Worm (Caenorhabditis elegans) whole organism, L2 larva: ENCODE results near the gene srv-34.

Experiments
- C34F6.9 ChIP-seq: fragments of 150-350 bp; optimal IDR thresholded peaks from 2 replicates; lab custom pipeline; 2014; ENCODE audit warnings: missing biosample characterization, missing genetic modification characterization
- F13H6.1 ChIP-seq: sonication (generic microtip); optimal IDR thresholded peaks from 2 replicates; lab custom pipeline; 2016; ENCODE audit warnings: missing genetic modification characterization, missing compliant biosample characterization
- R02D3.7 ChIP-seq: fragments of 150-350 bp; optimal IDR thresholded peaks from 2 replicates; lab custom pipeline; 2014; ENCODE audit warnings: missing biosample characterization, missing genetic modification characterization
- Y55F3AM.14 ChIP-seq: fragments of 200-800 bp; sonication (Bioruptor generic); optimal IDR thresholded peaks from 2 replicates; lab custom pipeline; 2018; ENCODE audit warnings: mild to moderate bottlenecking, missing genetic modification characterization, missing compliant biosample characterization
- ZK546.5 ChIP-seq: sonication (generic microtip); optimal IDR thresholded peaks from 2 replicates; lab custom pipeline; 2017; ENCODE audit warnings: missing biosample characterization, missing genetic modification characterization
- alr-1 ChIP-seq: fragments of 150-350 bp; optimal IDR thresholded peaks from 2 replicates; lab custom pipeline; 2014; ENCODE audit warnings: missing biosample characterization, missing genetic modification characterization
- aly-2 ChIP-seq: fragments of 150-350 bp; optimal IDR thresholded peaks from 2 replicates; lab custom pipeline; 2014; ENCODE audit warnings: missing biosample characterization, missing genetic modification characterization
- ama-1 ChIP-seq: fragments of 150-350 bp; optimal IDR thresholded peaks from 2 replicates; lab custom pipeline; 2018; ENCODE audit warnings: inconsistent platforms
- blmp-1 ChIP-seq: sonication (generic microtip); optimal IDR thresholded peaks from 2 replicates; lab custom pipeline; 2017; ENCODE audit warnings: missing genetic modification characterization, mild to moderate bottlenecking, missing compliant biosample characterization, antibody characterized with exemption, moderate library complexity; ENCODE audit not compliant: insufficient read depth
- ceh-16 ChIP-seq: fragments of 150-350 bp; optimal IDR thresholded peaks from 2 replicates; lab custom pipeline; 2014; ENCODE audit warnings: missing biosample characterization, missing genetic modification characterization
- ceh-82 ChIP-seq: fragments of 150-350 bp; optimal IDR thresholded peaks from 2 replicates; lab custom pipeline; 2014; ENCODE audit warnings: missing biosample characterization, missing genetic modification characterization
- crh-2 ChIP-seq: sonication (generic microtip); optimal IDR thresholded peaks from 2 replicates; lab custom pipeline; 2017; ENCODE audit warnings: missing biosample characterization, missing genetic modification characterization
- dmd-4 ChIP-seq: sonication (generic microtip); optimal IDR thresholded peaks from 2 replicates; lab custom pipeline; 2017; ENCODE audit warnings: missing biosample characterization, missing genetic modification characterization
- egl-27 ChIP-seq: sonication (generic microtip); optimal IDR thresholded peaks from 3 replicates; lab custom pipeline; 2017; ENCODE audit warnings: missing biosample characterization, missing genetic modification reagents, missing genetic modification characterization
- fos-1 ChIP-seq: fragments of 150-350 bp; optimal IDR thresholded peaks from 2 replicates; lab custom pipeline; 2014; ENCODE audit warnings: missing biosample characterization, missing genetic modification characterization
- gmeb-1 ChIP-seq: fragments of 150-350 bp; optimal IDR thresholded peaks from 2 replicates; lab custom pipeline; 2014; ENCODE audit warnings: missing biosample characterization, missing genetic modification characterization
- lin-11 ChIP-seq: fragments of 150-350 bp; sonication (generic microtip); optimal IDR thresholded peaks from 2 replicates; lab custom pipeline; 2014; ENCODE audit warnings: missing biosample characterization, missing genetic modification characterization, inconsistent platforms, mixed read lengths
- lin-13 ChIP-seq: fragments of 150-350 bp; optimal IDR thresholded peaks from 2 replicates; lab custom pipeline; 2014; ENCODE audit warnings: missing biosample characterization, missing genetic modification reagents, missing genetic modification characterization
- lin-39 ChIP-seq: fragments of 150-350 bp; optimal IDR thresholded peaks from 2 replicates; lab custom pipeline; 2014; ENCODE audit warnings: missing biosample characterization, missing genetic modification reagents, missing genetic modification characterization
- lsy-2 ChIP-seq, 2 experiments: fragments of 150-350 bp in 1 of 2; sonication (generic microtip) in 1 of 2; optimal IDR thresholded peaks; 2 replicates each; lab custom pipeline; 2014 to 2017; ENCODE audit warnings: missing biosample characterization in 2 of 2, missing genetic modification characterization in 2 of 2
- mab-5 ChIP-seq: fragments of 150-350 bp; optimal IDR thresholded peaks from 2 replicates; lab custom pipeline; 2014; ENCODE audit warnings: missing biosample characterization, missing genetic modification characterization
- mbf-1 ChIP-seq: sonication (generic microtip); optimal IDR thresholded peaks from 2 replicates; lab custom pipeline; 2017; ENCODE audit warnings: missing biosample characterization, missing genetic modification characterization
- mdl-1 ChIP-seq, 2 experiments: fragments of 150-350 bp in 1 of 2; sonication (generic microtip) in 1 of 2; optimal IDR thresholded peaks; 2 replicates each; lab custom pipeline; 2017; ENCODE audit warnings: missing biosample characterization in 2 of 2, missing genetic modification characterization in 2 of 2
- nhr-10 ChIP-seq: sonication (generic microtip); optimal IDR thresholded peaks from 2 replicates; lab custom pipeline; 2017; ENCODE audit warnings: missing biosample characterization, missing genetic modification characterization
- nhr-11 ChIP-seq: fragments of 150-350 bp; optimal IDR thresholded peaks from 2 replicates; lab custom pipeline; 2014; ENCODE audit warnings: missing biosample characterization, missing genetic modification characterization
- nhr-129 ChIP-seq: fragments of 150-350 bp; optimal IDR thresholded peaks from 2 replicates; lab custom pipeline; 2014; ENCODE audit warnings: missing biosample characterization, missing genetic modification characterization
- nhr-21 ChIP-seq: fragments of 150-350 bp; optimal IDR thresholded peaks from 2 replicates; lab custom pipeline; 2014; ENCODE audit warnings: missing biosample characterization, missing genetic modification characterization
- nhr-23 ChIP-seq: fragments of 150-350 bp; optimal IDR thresholded peaks from 2 replicates; lab custom pipeline; 2014; ENCODE audit warnings: missing biosample characterization, missing genetic modification reagents, missing genetic modification characterization
- nhr-237 ChIP-seq: fragments of 150-350 bp; optimal IDR thresholded peaks from 2 replicates; lab custom pipeline; 2014; ENCODE audit warnings: missing biosample characterization, missing genetic modification characterization
- peb-1 ChIP-seq: fragments of 150-350 bp; optimal IDR thresholded peaks from 2 replicates; lab custom pipeline; 2014; ENCODE audit warnings: missing biosample characterization, missing genetic modification characterization
- sem-4 ChIP-seq: fragments of 150-350 bp; optimal IDR thresholded peaks from 2 replicates; lab custom pipeline; 2014; ENCODE audit warnings: missing biosample characterization, missing genetic modification reagents, missing genetic modification characterization
- sma-3 ChIP-seq: sonication (generic microtip); optimal IDR thresholded peaks from 2 replicates; lab custom pipeline; 2016; ENCODE audit warnings: missing genetic modification reagents, missing genetic modification characterization, missing compliant biosample characterization
- sma-9 ChIP-seq, 2 experiments: fragments of 150-350 bp in 1 of 2; sonication (generic microtip) in 1 of 2; optimal IDR thresholded peaks; 2 replicates each; lab custom pipeline; 2014 to 2016; ENCODE audit warnings: missing genetic modification characterization in 2 of 2, mild to moderate bottlenecking in 1 of 2, missing biosample characterization in 1 of 2, missing compliant biosample characterization in 1 of 2, missing genetic modification reagents in 1 of 2, moderate library complexity in 1 of 2
- snpc-4 ChIP-seq: fragments of 150-350 bp; optimal IDR thresholded peaks from 2 replicates; lab custom pipeline; 2014; ENCODE audit warnings: missing biosample characterization, missing genetic modification characterization
- unc-39 ChIP-seq: fragments of 150-350 bp; optimal IDR thresholded peaks from 2 replicates; lab custom pipeline; 2014; ENCODE audit warnings: missing biosample characterization, missing genetic modification characterization
- unc-55 ChIP-seq: fragments of 150-350 bp; sonication (generic microtip); optimal IDR thresholded peaks from 3 replicates; lab custom pipeline; 2014; ENCODE audit warnings: missing biosample characterization, missing genetic modification reagents, missing genetic modification characterization
- unc-62 ChIP-seq: fragments of 150-350 bp; optimal IDR thresholded peaks from 2 replicates; lab custom pipeline; 2014; ENCODE audit warnings: missing biosample characterization, missing genetic modification reagents, missing genetic modification characterization
- zag-1 ChIP-seq: fragments of 150-350 bp; optimal IDR thresholded peaks from 2 replicates; lab custom pipeline; 2014; ENCODE audit warnings: missing biosample characterization, missing genetic modification characterization
- ztf-1 ChIP-seq: fragments of 200-800 bp; sonication (Bioruptor generic); conservative IDR thresholded peaks from 2 replicates; pipeline ENCODE4 v1.3.6; 2022; ENCODE audit warnings: missing genetic modification characterization, missing compliant biosample characterization
- ztf-11 ChIP-seq: sonication (generic microtip); optimal IDR thresholded peaks from 2 replicates; lab custom pipeline; 2017; ENCODE audit warnings: missing biosample characterization, missing genetic modification characterization

srv-34 gene

ce11 chrV:16377188-16377587, 2.6 kb upstream of the srv-34 start:
- TF ChIP-seq nhr-129 (tag; lab: Kevin White, UChicago) (no peak), unc-62 (GFP tag; lab: Kevin White, UChicago) (no peak), lsy-2 (tag; optimal IDR thresholded peaks at IDR 0.05; lab: Kevin White, UChicago) (no peak), nhr-237 (tag; lab: Kevin White, UChicago) (no peak), fos-1 (no peak), ceh-82 (tag; lab: Kevin White, UChicago) (no peak), gmeb-1 (no peak), snpc-4 (tag; lab: Kevin White, UChicago) (no peak)

DNA sequence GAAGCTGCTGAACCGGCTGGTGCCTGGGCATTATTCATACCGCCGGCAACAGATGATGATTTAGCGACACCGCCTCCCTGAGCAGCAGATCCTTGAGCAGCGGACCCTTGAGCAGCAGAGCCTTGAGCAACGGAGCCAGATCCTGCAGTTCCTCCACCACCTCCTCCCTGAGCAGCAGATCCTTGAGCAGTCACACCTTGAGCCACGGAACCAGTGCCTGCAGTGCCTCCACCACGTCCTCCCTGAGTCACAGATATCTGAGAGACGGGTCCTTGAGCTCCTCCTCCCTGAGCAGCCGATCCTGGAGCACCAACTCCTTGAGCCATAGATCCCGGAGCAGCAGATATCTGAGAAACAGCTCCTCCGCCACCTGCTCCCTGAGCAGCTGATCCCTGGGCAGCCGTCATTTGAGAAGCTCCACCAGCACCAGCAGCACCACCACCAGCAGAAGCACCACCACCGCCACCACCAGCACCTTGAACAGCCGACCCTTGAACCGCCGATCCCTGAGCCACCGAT, 1.9 kb upstream of the srv-34 start:
- TF ChIP-seq ztf-1, result no peak
- no peak for TF ChIP-seq unc-39 (tag; lab: Kevin White, UChicago)
- no peak for TF ChIP-seq C34F6.9 (tag; lab: Kevin White, UChicago)
- no peak for TF ChIP-seq peb-1 (tag; lab: Kevin White, UChicago)
- TF ChIP-seq nhr-23 (tag; lab: Kevin White, UChicago), result no peak
- no peak for TF ChIP-seq alr-1 (tag; lab: Kevin White, UChicago)
- TF ChIP-seq Y55F3AM.14 (GFP tag; lab: Kevin White, UChicago), result no peak
- TF ChIP-seq sma-3 (GFP tag; lab: Kevin White, UChicago), result no peak
- TF ChIP-seq ama-1 (lab: Kevin White, UChicago), result no peak
- TF ChIP-seq sma-9 (GFP tag; optimal IDR thresholded peaks at IDR 0.05; lab: Kevin White, UChicago), result no peak
- TF ChIP-seq sma-9 (tag; optimal IDR thresholded peaks at IDR 0.05; lab: Kevin White, UChicago), result no peak
- no peak for TF ChIP-seq zag-1 (tag; lab: Kevin White, UChicago)

- TF ChIP-seq nhr-21 (tag; lab: Kevin White, UChicago) (peak; percentile 54), egl-27 (tag; lab: Kevin White, UChicago) (peak; percentile 72), dmd-4 (tag; lab: Kevin White, UChicago) (no peak), aly-2 (tag; lab: Kevin White, UChicago) (no peak), C34F6.9 (tag; lab: Kevin White, UChicago) (peak; percentile 45), sem-4 (tag; lab: Kevin White, UChicago) (no peak), Y55F3AM.14 (GFP tag; lab: Kevin White, UChicago) (peak; percentile 70), zag-1 (tag; lab: Kevin White, UChicago) (peak; percentile 26), lin-39 (no peak), nhr-23 (tag; lab: Kevin White, UChicago) (no peak), fos-1 (peak; percentile 71), ZK546.5 (tag; lab: Kevin White, UChicago) (no peak), sma-9 (GFP tag; optimal IDR thresholded peaks at IDR 0.05; lab: Kevin White, UChicago) (peak; percentile 84), sma-9 (tag; optimal IDR thresholded peaks at IDR 0.05; lab: Kevin White, UChicago) (no peak), lin-11 (tag; lab: Kevin White, UChicago) (peak; percentile 6), R02D3.7 (no peak), mab-5 (tag; lab: Kevin White, UChicago) (peak; percentile 15), crh-2 (peak; percentile 68), mdl-1 (tag; optimal IDR thresholded peaks at IDR 0.05; lab: Kevin White, UChicago) (no peak), F13H6.1 (tag; lab: Kevin White, UChicago) (peak; percentile 72), alr-1 (tag; lab: Kevin White, UChicago) (no peak), gmeb-1 (peak; percentile 73), mbf-1 (tag; lab: Kevin White, UChicago) (no peak), sma-3 (GFP tag; lab: Kevin White, UChicago) (peak; percentile 78), nhr-11 (tag; lab: Kevin White, UChicago) (no peak), ztf-11 (no peak), lsy-2 (tag; optimal IDR thresholded peaks at IDR 0.05; lab: Kevin White, UChicago) (peak; percentile 16 to 55), nhr-10 (tag; lab: Kevin White, UChicago) (no peak), ceh-82 (tag; lab: Kevin White, UChicago) (peak; percentile 20), snpc-4 (tag; lab: Kevin White, UChicago) (peak; percentile 70), lin-13 (GFP tag; lab: Kevin White, UChicago) (peak; percentile 63), nhr-129 (tag; lab: Kevin White, UChicago) (peak; percentile 90), unc-39 (tag; lab: Kevin White, UChicago) (no peak), unc-55 (GFP tag; lab: Kevin White, UChicago) (peak; percentile 67), blmp-1 (tag; lab: Kevin White, UChicago) (peak; percentile 19), ceh-16 (tag; lab: Kevin White, UChicago) (no peak)
These were observed 4.5 kb downstream of the srv-34 start for ce11 chrV:16370039-16370438.
